Fruit fly (Drosophila melanogaster) S2 (cell line): Measurements from ENCODE around the gene CG33631.

Source experiments
- CG8478 ChIP-seq: fragments of >200 bp; optimal IDR thresholded peaks from 2 replicates; lab custom pipeline; 2018
- CTCF ChIP-seq, 2 experiments: fragments of >200 bp; optimal IDR thresholded peaks; 2 replicates each; lab custom pipeline; 2018

DNA sequence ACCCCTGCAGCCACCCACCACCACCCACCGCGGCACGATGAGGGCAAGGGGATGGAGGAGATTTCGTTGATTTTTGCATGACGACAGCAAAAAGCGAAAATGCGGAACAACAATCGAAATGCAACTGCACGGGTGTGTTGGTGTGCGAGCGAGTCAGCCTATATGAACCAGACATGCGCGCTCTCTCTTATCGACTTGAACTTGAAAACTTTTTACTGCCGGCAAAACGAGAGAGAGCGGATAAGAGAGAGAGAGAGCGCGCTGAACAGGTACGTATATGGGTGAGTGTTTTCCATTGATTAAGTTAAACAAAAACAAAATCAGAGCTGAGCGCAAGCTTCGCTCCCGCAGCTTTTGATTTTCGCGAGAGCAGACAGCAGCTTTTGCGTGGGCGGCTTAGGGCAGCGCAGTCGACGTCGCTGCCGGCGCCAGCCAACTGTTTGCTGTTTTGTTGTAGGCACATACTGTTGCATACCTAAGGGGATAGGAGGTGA is 25.4 kb downstream of the CG33631 start:
- TF ChIP-seq CG8478 (lab: Kevin White, UChicago) (no peak), CTCF (optimal IDR thresholded peaks at IDR 0.05; lab: Kevin White, UChicago) (no peak)
